Fruit fly (Drosophila melanogaster) whole organism, embryonic: ENCODE measurements around the gene CG5262.
A peak's percentile ranks its signal among the peaks of the same experiment; 100 is the strongest.

Experiments
- Awh ChIP-seq: fragments of 200-800 bp; sonication (Bioruptor generic); IDR thresholded peaks from 2 replicates; pipeline ENCODE4, ENCODE4 v1.3.6; 2022; ENCODE audit warnings: missing biosample characterization, missing genetic modification characterization
- BtbVII ChIP-seq: fragments of 200-800 bp; sonication (Bioruptor generic); optimal IDR thresholded peaks from 3 replicates; lab custom pipeline; 2017; ENCODE audit warnings: missing biosample characterization, mild to moderate bottlenecking, missing genetic modification characterization
- CG10431 ChIP-seq: fragments of 200-800 bp; sonication (Bioruptor generic); optimal IDR thresholded peaks from 3 replicates; lab custom pipeline; 2018; ENCODE audit warnings: missing biosample characterization, mild to moderate bottlenecking, missing genetic modification characterization
- CG10565 ChIP-seq: fragments of 200-800 bp; sonication (Bioruptor generic); optimal IDR thresholded peaks from 3 replicates; lab custom pipeline; 2016; ENCODE audit warnings: missing biosample characterization, mild to moderate bottlenecking, missing genetic modification characterization
- CG11456 ChIP-seq: fragments of 200-800 bp; sonication (Bioruptor generic); IDR thresholded peaks from 3 replicates; pipeline ENCODE4 v1.3.6; 2022; ENCODE audit warnings: missing biosample characterization, missing genetic modification characterization
- CG11695 ChIP-seq: fragments of 200-800 bp; sonication (Bioruptor generic); IDR thresholded peaks from 3 replicates; pipeline ENCODE4 v1.3.6; 2022; ENCODE audit warnings: missing biosample characterization, missing genetic modification characterization
- CG13424 ChIP-seq: fragments of 200-800 bp; sonication (Bioruptor generic); optimal IDR thresholded peaks from 2 replicates; lab custom pipeline; 2019; ENCODE audit warnings: missing biosample characterization, mild to moderate bottlenecking, missing genetic modification characterization, moderate library complexity
- CG14441 ChIP-seq: fragments of 200-800 bp; sonication (Bioruptor generic); IDR thresholded peaks from 2 replicates; pipeline ENCODE4 v1.3.6; 2022; ENCODE audit warnings: missing biosample characterization, missing genetic modification characterization
- CG15479 ChIP-seq: fragments of 200-800 bp; sonication (Bioruptor generic); optimal IDR thresholded peaks from 3 replicates; lab custom pipeline; 2019; ENCODE audit warnings: missing biosample characterization, mild to moderate bottlenecking, missing genetic modification characterization, moderate library complexity
- CG17385 ChIP-seq: fragments of 200-800 bp; sonication (Bioruptor generic); optimal IDR thresholded peaks from 3 replicates; lab custom pipeline; 2018; ENCODE audit warnings: missing biosample characterization, mild to moderate bottlenecking, missing genetic modification characterization
- CG17829 ChIP-seq: fragments of 200-800 bp; optimal IDR thresholded peaks from 2 replicates; lab custom pipeline; 2019; ENCODE audit warnings: missing biosample characterization, mild to moderate bottlenecking, missing genetic modification characterization, moderate library complexity
- CG32772 ChIP-seq: fragments of 200-800 bp; sonication (Bioruptor generic); IDR thresholded peaks from 2 replicates; pipeline ENCODE4 v1.3.6; 2022; ENCODE audit warnings: missing biosample characterization, missing genetic modification characterization
- CG4617 ChIP-seq: fragments of 200-800 bp; sonication (Bioruptor generic); optimal IDR thresholded peaks from 3 replicates; lab custom pipeline; 2016; ENCODE audit warnings: missing biosample characterization, missing genetic modification characterization, borderline replicate concordance
- CG4730 ChIP-seq: fragments of 200-800 bp; sonication (Bioruptor generic); IDR thresholded peaks from 2 replicates; pipeline ENCODE4 v1.3.6; 2022; ENCODE audit warnings: missing biosample characterization, missing genetic modification characterization
- CG5180 ChIP-seq: fragments of 200-800 bp; sonication (Bioruptor generic); optimal IDR thresholded peaks from 3 replicates; lab custom pipeline; 2017; ENCODE audit warnings: missing biosample characterization, missing genetic modification characterization, mild to moderate bottlenecking, moderate library complexity, missing genetic modification reagents
- CG6765 ChIP-seq: fragments of 200-800 bp; sonication (Bioruptor generic); optimal IDR thresholded peaks from 3 replicates; lab custom pipeline; 2017; ENCODE audit warnings: missing biosample characterization, mild to moderate bottlenecking, missing genetic modification characterization
- CG7745 ChIP-seq: fragments of 200-800 bp; sonication (Bioruptor generic); optimal IDR thresholded peaks from 2 replicates; lab custom pipeline; 2018; ENCODE audit warnings: missing biosample characterization, mild to moderate bottlenecking, missing genetic modification characterization, moderate library complexity
- CG8359 ChIP-seq: fragments of 200-800 bp; sonication (Bioruptor generic); optimal IDR thresholded peaks from 2 replicates; lab custom pipeline; 2017; ENCODE audit warnings: missing biosample characterization, mild to moderate bottlenecking, missing genetic modification characterization, borderline replicate concordance
- CG8478 ChIP-seq: fragments of >200 bp; optimal IDR thresholded peaks from 2 replicates; lab custom pipeline; 2018
- CG8765 ChIP-seq: fragments of 200-800 bp; sonication (Bioruptor generic); IDR thresholded peaks from 2 replicates; pipeline ENCODE4 v1.3.6; 2022; ENCODE audit warnings: missing biosample characterization, missing genetic modification characterization
- CG9932 ChIP-seq: fragments of 200-800 bp; sonication (Bioruptor generic); IDR thresholded peaks from 2 replicates; pipeline ENCODE4 v1.3.6; 2022; ENCODE audit warnings: missing biosample characterization, missing genetic modification characterization
- Camta ChIP-seq: fragments of 200-800 bp; sonication (Bioruptor generic); optimal IDR thresholded peaks from 2 replicates; lab custom pipeline; 2016; ENCODE audit warnings: missing biosample characterization, missing genetic modification characterization
- Deaf1 ChIP-seq: fragments of 200-800 bp; optimal IDR thresholded peaks from 3 replicates; lab custom pipeline; 2019; ENCODE audit warnings: missing biosample characterization, mild to moderate bottlenecking, missing genetic modification characterization, moderate library complexity
- ERR ChIP-seq: fragments of 200-800 bp; sonication (Bioruptor generic); optimal IDR thresholded peaks from 2 replicates; lab custom pipeline; 2016; ENCODE audit warnings: missing biosample characterization, missing genetic modification characterization
- HLH54F ChIP-seq: fragments of 200-800 bp; sonication (Bioruptor generic); optimal IDR thresholded peaks from 3 replicates; lab custom pipeline; 2016; ENCODE audit warnings: missing biosample characterization, missing genetic modification characterization
- HmgD ChIP-seq: fragments of 200-800 bp; sonication (Bioruptor generic); optimal IDR thresholded peaks from 3 replicates; lab custom pipeline; 2016; ENCODE audit warnings: missing biosample characterization, missing genetic modification characterization
- Hr39 ChIP-seq: fragments of >200 bp; optimal IDR thresholded peaks from 2 replicates; lab custom pipeline; 2017
- Hr51 ChIP-seq, 2 experiments: fragments of 200-800 bp; sonication (Bioruptor generic); optimal IDR thresholded peaks; 2 replicates in 1 of 2; 3 replicates in 1 of 2; lab custom pipeline; 2016 to 2018; ENCODE audit warnings: missing biosample characterization in 2 of 2, missing genetic modification characterization in 2 of 2, mild to moderate bottlenecking in 1 of 2, moderate library complexity in 1 of 2
- Lpt ChIP-seq: fragments of >200 bp; optimal IDR thresholded peaks from 2 replicates; lab custom pipeline; 2018; ENCODE audit warnings: missing biosample characterization, missing genetic modification characterization
- Mad ChIP-seq: fragments of 200-800 bp; sonication (Bioruptor generic); optimal IDR thresholded peaks from 2 replicates; lab custom pipeline; 2016; ENCODE audit warnings: missing biosample characterization, missing genetic modification characterization
- Max ChIP-seq: fragments of 200-800 bp; sonication (Bioruptor generic); optimal IDR thresholded peaks from 2 replicates; lab custom pipeline; 2016; ENCODE audit warnings: missing biosample characterization, mild to moderate bottlenecking, missing genetic modification characterization
- NfI ChIP-seq: fragments of 200-800 bp; sonication (Bioruptor generic); optimal IDR thresholded peaks from 3 replicates; lab custom pipeline; 2018; ENCODE audit warnings: missing biosample characterization, mild to moderate bottlenecking, missing genetic modification characterization, moderate library complexity
- Side ChIP-seq: fragments of 200-800 bp; sonication (Bioruptor generic); optimal IDR thresholded peaks from 2 replicates; lab custom pipeline; 2016; ENCODE audit warnings: missing biosample characterization, missing genetic modification characterization
- Stat92E ChIP-seq, 3 experiments: fragments of >200 bp in 2 of 3; fragments of 200-800 bp in 1 of 3; sonication (Bioruptor generic) in 1 of 3; optimal IDR thresholded peaks; 2 replicates each; lab custom pipeline; 2017 to 2019; ENCODE audit warnings: missing biosample characterization in 3 of 3, missing genetic modification characterization in 3 of 3, mild to moderate bottlenecking in 1 of 3, moderate library complexity in 1 of 3
- abd-A ChIP-seq: fragments of 200-800 bp; sonication (Bioruptor generic); optimal IDR thresholded peaks from 3 replicates; lab custom pipeline; 2019; ENCODE audit warnings: missing biosample characterization, mild to moderate bottlenecking, missing genetic modification characterization, moderate library complexity
- ato ChIP-seq: fragments of 200-800 bp; sonication (Bioruptor generic); IDR thresholded peaks from 2 replicates; pipeline ENCODE4 v1.3.6; 2022; ENCODE audit warnings: missing biosample characterization, missing genetic modification characterization; ENCODE audit not compliant: partially characterized antibody
- az2 ChIP-seq: fragments of 200-800 bp; sonication (Bioruptor generic); optimal IDR thresholded peaks from 3 replicates; lab custom pipeline; 2016; ENCODE audit warnings: missing biosample characterization, missing genetic modification characterization
- btn ChIP-seq: fragments of 200-800 bp; sonication (Bioruptor generic); optimal IDR thresholded peaks from 2 replicates; lab custom pipeline; 2016; ENCODE audit warnings: missing biosample characterization, missing genetic modification characterization
- cad ChIP-seq: fragments of >200 bp; optimal IDR thresholded peaks from 2 replicates; lab custom pipeline; 2017; ENCODE audit warnings: missing biosample characterization, missing genetic modification characterization
- cg ChIP-seq: fragments of 200-800 bp; sonication (Bioruptor generic); optimal IDR thresholded peaks from 3 replicates; lab custom pipeline; 2019; ENCODE audit warnings: missing biosample characterization, mild to moderate bottlenecking, missing genetic modification characterization, moderate library complexity
- chn ChIP-seq: fragments of 200-800 bp; sonication (Bioruptor generic); optimal IDR thresholded peaks from 2 replicates; lab custom pipeline; 2016; ENCODE audit warnings: missing biosample characterization, missing genetic modification characterization
- danr ChIP-seq: fragments of 200-800 bp; sonication (Bioruptor generic); IDR thresholded peaks from 2 replicates; pipeline ENCODE4 v1.3.6; 2022; ENCODE audit warnings: missing biosample characterization, missing genetic modification characterization
- fd102C ChIP-seq: fragments of 200-800 bp; sonication (Bioruptor generic); optimal IDR thresholded peaks from 2 replicates; lab custom pipeline; 2018; ENCODE audit warnings: missing biosample characterization, mild to moderate bottlenecking, missing genetic modification characterization, moderate library complexity
- gcm ChIP-seq: fragments of 200-800 bp; sonication (Bioruptor generic); optimal IDR thresholded peaks from 2 replicates; lab custom pipeline; 2019; ENCODE audit warnings: missing biosample characterization, mild to moderate bottlenecking, missing genetic modification characterization, moderate library complexity
- gfzf ChIP-seq: fragments of 200-800 bp; sonication (Bioruptor generic); optimal IDR thresholded peaks from 2 replicates; lab custom pipeline; 2016; ENCODE audit warnings: missing biosample characterization, mild to moderate bottlenecking, missing genetic modification characterization, moderate library complexity
- gsb ChIP-seq: fragments of 200-800 bp; sonication (Bioruptor generic); IDR thresholded peaks from 2 replicates; pipeline ENCODE4 v1.3.6; 2022; ENCODE audit warnings: missing biosample characterization, missing genetic modification characterization
- knrl ChIP-seq: fragments of 200-800 bp; sonication (Bioruptor generic); IDR thresholded peaks from 3 replicates; pipeline ENCODE4 v1.3.6; 2022; ENCODE audit warnings: missing biosample characterization, missing genetic modification characterization; ENCODE audit not compliant: partially characterized antibody
- sima ChIP-seq: fragments of 200-800 bp; sonication (Bioruptor generic); optimal IDR thresholded peaks from 2 replicates; lab custom pipeline; 2016; ENCODE audit warnings: missing biosample characterization, missing genetic modification characterization
- tio ChIP-seq: fragments of 200-800 bp; sonication (Bioruptor generic); optimal IDR thresholded peaks from 2 replicates; lab custom pipeline; 2017; ENCODE audit warnings: missing biosample characterization, missing genetic modification characterization, inconsistent platforms
- wor ChIP-seq: fragments of 200-800 bp; sonication (Bioruptor generic); IDR thresholded peaks from 2 replicates; pipeline ENCODE4 v1.3.6; 2022; ENCODE audit warnings: missing biosample characterization, missing genetic modification characterization
- zfh1 ChIP-seq: fragments of 200-800 bp; sonication (Bioruptor generic); IDR thresholded peaks from 3 replicates; pipeline ENCODE4 v1.3.6; 2022; ENCODE audit warnings: missing biosample characterization, missing genetic modification characterization

The CG5262 gene

dm6 chr3L:20470991-20471498, 40.8 kb upstream of the CG5262 start:
- TF ChIP-seq CG8359 (GFP tag; lab: Kevin White, UChicago) = peak; percentile 5
- no peak for TF ChIP-seq Side (GFP tag; lab: Kevin White, UChicago)
- TF ChIP-seq CG8765 = no peak
- peak; percentile 33 for TF ChIP-seq Deaf1 (tag; lab: Kevin White, UChicago)
- TF ChIP-seq wor (GFP tag; lab: Robert Waterston, UW) = peak; percentile 30
- 0 out of 2 replicates have a peak, but pooled peaks have one; percentile 15 for TF ChIP-seq CG32772 (GFP tag; lab: Robert Waterston, UW)
- no peak for TF ChIP-seq Hr39 (lab: Kevin White, UChicago)
- TF ChIP-seq HmgD = no peak
- no peak for TF ChIP-seq cg (GFP tag; lab: Kevin White, UChicago)
- TF ChIP-seq CG10565 (GFP tag; lab: Kevin White, UChicago) = no peak
- no peak for TF ChIP-seq btn (GFP tag; lab: Kevin White, UChicago)
- TF ChIP-seq tio (GFP tag; lab: Kevin White, UChicago) = peak; percentile 3
- TF ChIP-seq CG13424 (tag; lab: Kevin White, UChicago) = peak; percentile 44
- TF ChIP-seq Hr51 (GFP tag; optimal IDR thresholded peaks at IDR 0.05; lab: Kevin White, UChicago) = peak in 1 of 2 experiments; percentile 70
- TF ChIP-seq CG8478 (lab: Kevin White, UChicago) = no peak
- no peak for TF ChIP-seq knrl (GFP tag; lab: Robert Waterston, UW)
- no peak for TF ChIP-seq CG9932
- peak; percentile 39 for TF ChIP-seq CG17385
- TF ChIP-seq CG10431 (GFP tag; lab: Kevin White, UChicago) = no peak
- TF ChIP-seq CG17829 = peak; percentile 48
- no peak for TF ChIP-seq CG15479 (GFP tag; lab: Kevin White, UChicago)
- TF ChIP-seq gsb (GFP tag; lab: Robert Waterston, UW) = no peak
- peak; percentile 68 for TF ChIP-seq CG14441 (GFP tag; lab: Robert Waterston, UW)
- TF ChIP-seq chn (GFP tag; lab: Kevin White, UChicago) = no peak
- TF ChIP-seq zfh1 = peak; percentile 65; the same call in 1 of the 3 replicates
- TF ChIP-seq CG4617 (GFP tag; lab: Kevin White, UChicago) = no peak
- TF ChIP-seq az2 = peak; percentile 45
- peak; percentile 46 for TF ChIP-seq NfI (GFP tag; lab: Kevin White, UChicago)
- TF ChIP-seq Stat92E (GFP tag; optimal IDR thresholded peaks at IDR 0.05; lab: Kevin White, UChicago) = no peak
- no peak for TF ChIP-seq abd-A (tag; lab: Kevin White, UChicago)
- TF ChIP-seq Awh = 0 out of 2 replicates have a peak, but pooled peaks have one; percentile 55
- TF ChIP-seq fd102C (GFP tag; lab: Kevin White, UChicago) = no peak
- peak; percentile 58 for TF ChIP-seq BtbVII
- TF ChIP-seq Max = peak; percentile 55
- no peak for TF ChIP-seq CG11456 (GFP tag; lab: Robert Waterston, UW)
- no peak for TF ChIP-seq gfzf (GFP tag; lab: Kevin White, UChicago)
- peak; percentile 44 for TF ChIP-seq gcm (GFP tag; lab: Kevin White, UChicago)
- peak; percentile 66; the same call in 2 of the 3 replicates for TF ChIP-seq CG11695 (GFP tag; lab: Robert Waterston, UW)
- no peak for TF ChIP-seq CG7745 (tag; lab: Kevin White, UChicago)
- no peak for TF ChIP-seq ato (GFP tag; lab: Robert Waterston, UW)
- TF ChIP-seq danr (GFP tag; lab: Robert Waterston, UW) = 0 out of 2 replicates have a peak, but pooled peaks have one; percentile 26
- TF ChIP-seq Lpt (GFP tag; lab: Kevin White, UChicago) = no peak
- TF ChIP-seq ERR (GFP tag; lab: Kevin White, UChicago) = no peak
- TF ChIP-seq CG4730 (GFP tag; lab: Robert Waterston, UW) = 0 out of 2 replicates have a peak, but pooled peaks have one; percentile 19
- TF ChIP-seq Camta = no peak
- TF ChIP-seq sima = no peak
- no peak for TF ChIP-seq HLH54F (GFP tag; lab: Kevin White, UChicago)
- no peak for TF ChIP-seq CG6765 (GFP tag; lab: Kevin White, UChicago)
- peak; percentile 13 for TF ChIP-seq Mad (GFP tag; lab: Kevin White, UChicago)
- TF ChIP-seq cad (GFP tag; lab: Kevin White, UChicago) = no peak
- peak; percentile 81 for TF ChIP-seq CG5180 (GFP tag; lab: Kevin White, UChicago)
